Fruit fly (Drosophila melanogaster) whole organism, pupa: Measurements from ENCODE around the gene CG32806.

ENCODE experiments used
- CG9948 ChIP-seq: fragments of 200-800 bp; sonication (Bioruptor generic); optimal IDR thresholded peaks from 2 replicates; lab custom pipeline; 2018; ENCODE audit warnings: missing biosample characterization, mild to moderate bottlenecking, missing genetic modification characterization, moderate library complexity
- D1 ChIP-seq: fragments of 200-800 bp; sonication (Bioruptor generic); optimal IDR thresholded peaks from 2 replicates; lab custom pipeline; 2018; ENCODE audit warnings: missing biosample characterization, mild to moderate bottlenecking, missing genetic modification characterization, moderate library complexity
- Pif1B ChIP-seq: fragments of 200-800 bp; sonication (Bioruptor generic); optimal IDR thresholded peaks from 3 replicates; lab custom pipeline; 2016; ENCODE audit warnings: missing biosample characterization, missing genetic modification characterization

dm6 chrX:1774347-1774829 lies 15.0 kb upstream of the CG32806 start:
- no peak for TF ChIP-seq CG9948 (tag; lab: Kevin White, UChicago)
- TF ChIP-seq D1 (tag; lab: Kevin White, UChicago): no peak
- no peak for TF ChIP-seq Pif1B
